Worm (Caenorhabditis elegans) whole organism, L3 larva: Measurements from ENCODE around the gene Y38E10A.3.

Experiments
- ama-1 ChIP-seq: fragments of 150-350 bp; optimal IDR thresholded peaks from 2 replicates; lab custom pipeline; 2018
- elt-2 ChIP-seq: sonication (generic microtip); optimal IDR thresholded peaks from 2 replicates; lab custom pipeline; 2016; ENCODE audit warnings: missing genetic modification reagents, mild to moderate bottlenecking, missing genetic modification characterization, missing compliant biosample characterization
- pqm-1 ChIP-seq: fragments of 150-350 bp; optimal IDR thresholded peaks from 2 replicates; lab custom pipeline; 2017; ENCODE audit warnings: missing biosample characterization, missing genetic modification characterization, inconsistent platforms
- zag-1 ChIP-seq: fragments of 150-350 bp; optimal IDR thresholded peaks from 2 replicates; lab custom pipeline; 2014; ENCODE audit warnings: missing biosample characterization, missing genetic modification characterization

DNA sequence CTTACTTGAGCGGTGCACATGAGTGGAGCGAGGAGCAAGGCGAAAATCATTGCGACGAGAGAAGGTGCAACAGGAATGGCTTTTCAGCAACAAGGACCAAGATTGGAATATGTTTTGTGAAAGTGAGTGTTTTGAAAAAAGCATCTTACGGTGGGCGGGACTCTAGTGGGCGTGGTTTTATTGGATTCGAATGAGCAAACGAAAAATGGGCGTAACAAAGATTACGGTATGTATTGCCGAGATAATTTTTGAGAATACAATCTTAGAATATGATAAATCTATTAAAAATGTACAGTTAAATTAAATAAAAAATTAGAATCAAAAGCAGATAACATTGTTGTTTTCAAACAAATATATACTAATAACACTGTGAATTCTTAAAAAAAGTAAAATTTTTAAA, 14.4 kb downstream of the Y38E10A.3 start, which contains the start of gene F49C5.12:
- no peak for TF ChIP-seq pqm-1 (tag; lab: Kevin White, UChicago)
- TF ChIP-seq ama-1 (lab: Kevin White, UChicago), result no peak
- TF ChIP-seq zag-1, result no peak
- no peak for TF ChIP-seq elt-2 (tag; lab: Kevin White, UChicago)
